Worm (Caenorhabditis elegans): ENCODE data around the gene pqn-84.

The pqn-84 gene

DNA sequence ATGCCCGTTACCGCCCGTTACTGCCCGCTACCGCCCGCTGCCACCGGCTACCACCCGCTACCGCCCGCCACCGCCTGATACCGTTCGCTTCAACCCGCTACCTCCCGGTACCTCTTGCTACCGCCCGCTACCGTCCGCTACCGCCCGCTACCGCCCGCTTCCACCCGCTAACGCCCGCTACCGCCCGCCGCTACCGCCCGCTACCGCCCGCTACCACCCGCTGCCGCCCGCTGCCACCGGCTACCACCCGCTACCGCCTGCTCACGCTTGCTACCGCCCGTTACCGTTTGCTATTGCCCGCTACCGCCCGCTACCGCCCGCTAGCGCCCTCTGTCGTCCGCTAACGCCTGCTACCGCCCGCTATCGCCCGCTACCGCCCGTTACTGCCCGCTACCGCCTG is 1.8 kb downstream of the pqn-84 start:
- TF ChIP-seq mec-3 (tag; optimal IDR thresholded peaks at IDR 0.05; ENCODE audit: borderline replicate concordance) (peak; percentile 17), pqm-1 (tag; optimal IDR thresholded peaks at IDR 0.05) (no peak), fkh-10 (GFP tag; optimal IDR thresholded peaks at IDR 0.05) (no peak), hlh-15 (tag; optimal IDR thresholded peaks at IDR 0.05) (no peak), che-1 (tag; optimal IDR thresholded peaks at IDR 0.05) (no peak), ceh-45 (GFP tag; IDR thresholded peaks at IDR 0.05) (0 out of 2 replicates have a peak, but pooled peaks have one; percentile 4), elt-4 (tag; optimal IDR thresholded peaks at IDR 0.05) (no peak), K02D7.2 (tag; optimal IDR thresholded peaks at IDR 0.05) (peak; percentile 31), nhr-232 (tag; optimal IDR thresholded peaks at IDR 0.05) (peak; percentile 6), elt-2 (tag; optimal IDR thresholded peaks at IDR 0.05) (no peak), ceh-6 (GFP tag; optimal IDR thresholded peaks at IDR 0.05) (peak; percentile 7)

DNA sequence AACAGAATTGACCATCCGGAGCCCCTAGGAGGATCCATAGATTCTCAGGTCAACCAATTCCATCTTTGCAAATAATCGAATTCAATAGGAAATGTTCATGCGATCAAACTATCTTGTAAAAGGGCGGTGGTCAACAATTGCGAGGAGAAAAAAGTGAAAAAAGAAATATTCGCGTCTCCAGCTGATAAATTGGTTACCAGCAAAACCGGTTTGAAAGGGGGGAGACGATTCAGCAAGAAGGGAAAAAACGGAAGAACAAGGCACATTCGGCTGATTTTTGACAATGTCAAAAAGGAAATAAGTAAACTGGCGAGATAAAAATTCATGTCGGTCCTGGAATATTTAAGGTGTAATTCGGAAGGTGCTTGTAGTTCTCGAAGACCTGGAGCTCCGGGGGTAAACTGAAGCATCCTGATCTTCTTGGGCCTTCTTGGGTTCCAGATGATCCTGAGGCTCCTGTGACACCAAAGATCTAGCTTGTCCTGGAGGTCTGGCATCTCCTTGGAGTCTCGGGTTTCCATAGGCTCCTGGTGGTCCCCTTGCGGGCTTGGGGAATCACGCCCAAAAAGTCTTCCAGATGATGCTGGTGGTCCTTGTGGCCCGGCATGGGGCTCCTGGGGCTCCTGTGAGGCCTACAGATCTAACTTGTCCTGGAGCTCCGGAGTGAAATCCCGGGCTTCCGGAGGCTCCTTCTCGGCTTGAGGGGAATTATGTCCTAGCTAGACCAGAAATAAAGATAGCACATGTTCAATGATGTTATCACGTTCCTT is 3.1 kb downstream of the pqn-84 start:
- TF ChIP-seq npax-4 (tag; optimal IDR thresholded peaks at IDR 0.05) (no peak), tbx-7 (tag; optimal IDR thresholded peaks at IDR 0.05) (no peak), ceh-45 (GFP tag; IDR thresholded peaks at IDR 0.05) (no peak), pha-4 (tag; optimal IDR thresholded peaks at IDR 0.05) (no peak), ceh-19 (GFP tag; optimal IDR thresholded peaks at IDR 0.05) (no peak), ahr-1 (tag; optimal IDR thresholded peaks at IDR 0.05) (no peak), ets-4 (tag; optimal IDR thresholded peaks at IDR 0.05) (no peak), sox-2 (GFP tag; IDR thresholded peaks at IDR 0.05) (no peak), ceh-2 (tag; optimal IDR thresholded peaks at IDR 0.05) (no peak), K09A11.1 (tag; optimal IDR thresholded peaks at IDR 0.05; ENCODE audit: insufficient read depth) (no peak)

DNA sequence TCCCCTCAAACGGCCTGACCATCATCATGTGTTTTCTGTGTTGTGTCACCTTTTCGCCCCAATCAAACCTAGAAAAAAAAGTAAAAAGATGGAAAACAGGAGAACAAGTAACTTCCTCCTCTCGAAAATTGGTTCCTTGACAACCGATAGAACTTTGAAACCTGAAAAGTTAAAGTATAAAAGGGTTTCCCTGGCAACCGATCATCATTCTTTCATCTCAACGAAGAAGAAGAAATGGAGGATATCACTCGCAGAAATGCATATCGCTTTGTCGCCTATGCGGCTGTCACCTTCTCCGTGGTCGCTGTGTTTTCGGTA is 3.7 kb downstream of the pqn-84 start, which contains the start of gene col-95:
TSS of gene col-95 (plus strand) at position 219 of the 318 bp plus-strand sequence.
- TF ChIP-seq hlh-8 (tag; optimal IDR thresholded peaks at IDR 0.05) (no peak), ref-2 (tag; optimal IDR thresholded peaks at IDR 0.05) (no peak), ceh-30 (tag; optimal IDR thresholded peaks at IDR 0.05) (no peak), hlh-30 (tag; optimal IDR thresholded peaks at IDR 0.05; ENCODE audit: insufficient read depth) (no peak), ceh-2 (tag; optimal IDR thresholded peaks at IDR 0.05) (no peak), sox-2 (GFP tag; IDR thresholded peaks at IDR 0.05) (no peak)

DNA sequence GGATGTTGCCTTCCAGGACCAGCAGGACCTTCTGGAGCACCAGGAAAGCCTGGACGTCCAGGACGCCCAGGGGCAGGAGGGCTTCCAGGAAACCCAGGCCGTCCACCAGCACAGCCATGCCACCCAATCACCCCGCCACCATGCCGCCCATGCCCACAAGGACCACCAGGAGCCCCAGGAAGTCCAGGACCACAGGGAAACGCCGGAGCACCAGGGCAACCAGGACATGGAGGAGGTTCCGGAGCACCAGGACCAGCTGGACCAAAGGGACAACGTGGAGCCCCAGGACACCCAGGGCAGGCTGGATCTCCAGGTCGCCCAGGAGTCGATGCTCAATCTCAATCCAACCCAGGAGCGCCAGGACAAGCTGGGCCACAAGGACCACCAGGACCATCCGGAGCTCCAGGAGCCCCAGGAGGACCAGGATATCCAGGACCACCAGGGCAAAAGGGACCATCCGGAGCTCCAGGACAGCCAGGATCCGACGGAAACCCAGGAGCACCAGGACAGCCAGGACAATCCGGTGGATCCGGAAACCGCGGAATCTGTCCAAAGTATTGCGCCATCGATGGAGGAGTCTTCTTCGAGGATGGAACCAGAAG is 4.4 kb downstream of the pqn-84 start:
- TF ChIP-seq ceh-6 (GFP tag; optimal IDR thresholded peaks at IDR 0.05) (no peak), rnt-1 (tag; optimal IDR thresholded peaks at IDR 0.05) (no peak), dmd-4 (tag; optimal IDR thresholded peaks at IDR 0.05; ENCODE audit: borderline replicate concordance) (no peak), sdc-2 (tag; optimal IDR thresholded peaks at IDR 0.05) (peak; percentile 11), ceh-31 (tag; optimal IDR thresholded peaks at IDR 0.05) (no peak), elt-4 (tag; optimal IDR thresholded peaks at IDR 0.05) (peak; percentile 33), tbx-7 (tag; optimal IDR thresholded peaks at IDR 0.05) (no peak), K09A11.1 (tag; optimal IDR thresholded peaks at IDR 0.05; ENCODE audit: insufficient read depth) (no peak)

DNA sequence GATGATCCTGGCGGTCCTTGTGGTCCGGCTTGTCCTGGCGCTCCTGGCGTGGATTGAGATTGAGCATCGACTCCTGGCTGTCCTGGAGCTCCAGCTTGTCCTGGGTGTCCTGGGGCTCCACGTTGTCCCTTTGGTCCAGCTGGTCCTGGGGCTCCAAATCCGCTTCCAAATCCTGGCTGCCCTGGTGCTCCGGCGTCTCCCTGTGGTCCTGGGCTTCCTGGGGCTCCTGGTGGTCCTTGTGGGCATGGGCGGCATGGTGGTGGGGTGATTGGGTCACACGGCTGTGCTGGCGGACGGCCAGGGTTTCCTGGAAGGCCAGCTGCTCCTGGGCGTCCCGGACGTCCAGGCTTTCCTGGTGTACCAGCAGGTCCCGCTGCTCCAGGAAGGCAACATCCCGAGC is 5.9 kb downstream of the pqn-84 start:
- TF ChIP-seq ttx-3 (tag; optimal IDR thresholded peaks at IDR 0.05) (no peak), mec-3 (tag; optimal IDR thresholded peaks at IDR 0.05; ENCODE audit: borderline replicate concordance) (peak; percentile 21), ceh-18 (tag; optimal IDR thresholded peaks at IDR 0.05) (no peak), ceh-31 (tag; optimal IDR thresholded peaks at IDR 0.05) (peak; percentile 6), hlh-6 (tag; optimal IDR thresholded peaks at IDR 0.05) (peak; percentile 8)

All from whole organism, late embryonic.